Fruit fly (Drosophila melanogaster): ENCODE data around the gene RpS6.

Gene RpS6

dm6 chrX:7908239-7909068 is 7.3 kb upstream of the RpS6 start, which contains the start of the genes dpr14 and spidey:
Gene dpr14 (minus strand): TSS chrX:7908286.
Gene spidey (plus strand): TSS chrX:7908931.
- no peak for TF ChIP-seq Dfd (GFP tag; optimal IDR thresholded peaks at IDR 0.05)
- TF ChIP-seq sage (GFP tag; optimal IDR thresholded peaks at IDR 0.05) = no peak
- no peak for TF ChIP-seq Abd-B (GFP tag; optimal IDR thresholded peaks at IDR 0.05)
- no peak for TF ChIP-seq GATAd (GFP tag; optimal IDR thresholded peaks at IDR 0.05)
- TF ChIP-seq Myc (optimal IDR thresholded peaks at IDR 0.05) = no peak
- peak; percentile 22 for TF ChIP-seq Mio (GFP tag; optimal IDR thresholded peaks at IDR 0.05)
- peak; percentile 86 for TF ChIP-seq fru (GFP tag; optimal IDR thresholded peaks at IDR 0.05)
- no peak for TF ChIP-seq N (GFP tag; optimal IDR thresholded peaks at IDR 0.05)
- no peak for TF ChIP-seq lola (GFP tag; optimal IDR thresholded peaks at IDR 0.05)
- TF ChIP-seq CG9705 (GFP tag; optimal IDR thresholded peaks at IDR 0.05) = peak; percentile 65
- TF ChIP-seq h (GFP tag; optimal IDR thresholded peaks at IDR 0.05) = peak; percentile 85
- TF ChIP-seq foxo (GFP tag; optimal IDR thresholded peaks at IDR 0.05) = peak in 1 of 2 experiments; percentile 79
- TF ChIP-seq dmrt93B (GFP tag; optimal IDR thresholded peaks at IDR 0.05) = peak; percentile 62
- TF ChIP-seq jim (GFP tag; optimal IDR thresholded peaks at IDR 0.05) = no peak
- TF ChIP-seq woc (GFP tag; optimal IDR thresholded peaks at IDR 0.05) = peak; percentile 71
- TF ChIP-seq Hr78 (GFP tag; optimal IDR thresholded peaks at IDR 0.05) = no peak
- no peak for TF ChIP-seq Hr83 (GFP tag; optimal IDR thresholded peaks at IDR 0.05; ENCODE audit: poor library complexity, severe bottlenecking)
- no peak for TF ChIP-seq dsf (GFP tag; optimal IDR thresholded peaks at IDR 0.05; ENCODE audit: borderline replicate concordance)
- peak; percentile 36 for TF ChIP-seq Dif (GFP tag; optimal IDR thresholded peaks at IDR 0.05; ENCODE audit: partially characterized antibody)
- TF ChIP-seq CG32264 (GFP tag; optimal IDR thresholded peaks at IDR 0.05) = peak; percentile 39
- TF ChIP-seq sv (GFP tag; optimal IDR thresholded peaks at IDR 0.05) = peak; percentile 80
- peak; percentile 64 for TF ChIP-seq psq (GFP tag; optimal IDR thresholded peaks at IDR 0.05)
- TF ChIP-seq HLH106 (tag; optimal IDR thresholded peaks at IDR 0.05) = peak; percentile 83
- no peak for TF ChIP-seq usp (GFP tag; optimal IDR thresholded peaks at IDR 0.05)
- TF ChIP-seq Jra (GFP tag; optimal IDR thresholded peaks at IDR 0.05) = peak; percentile 39
- peak; percentile 81 for TF ChIP-seq Sp1 (GFP tag; optimal IDR thresholded peaks at IDR 0.05)
- TF ChIP-seq CrebA (GFP tag; optimal IDR thresholded peaks at IDR 0.05; ENCODE audit: borderline replicate concordance) = no peak
- no peak for TF ChIP-seq Rel (GFP tag; optimal IDR thresholded peaks at IDR 0.05)
- TF ChIP-seq Rel (tag; optimal IDR thresholded peaks at IDR 0.05) = peak; percentile 82
- TF ChIP-seq dl (GFP tag; optimal IDR thresholded peaks at IDR 0.05; ENCODE audit: insufficient read depth in 1 of 2, partially characterized antibody in 2 of 2) = no peak
- no peak for TF ChIP-seq brk (GFP tag; optimal IDR thresholded peaks at IDR 0.05)
- TF ChIP-seq rgr (GFP tag; optimal IDR thresholded peaks at IDR 0.05) = peak; percentile 79
- TF ChIP-seq br (GFP tag; optimal IDR thresholded peaks at IDR 0.05) = peak; percentile 77
- no peak for TF ChIP-seq pan (optimal IDR thresholded peaks at IDR 0.05)
- peak; percentile 71 for TF ChIP-seq OdsH (GFP tag; optimal IDR thresholded peaks at IDR 0.05)
- peak; percentile 65 for TF ChIP-seq Vsx2 (GFP tag; optimal IDR thresholded peaks at IDR 0.05; ENCODE audit: partially characterized antibody)
- TF ChIP-seq tai (GFP tag; optimal IDR thresholded peaks at IDR 0.05) = no peak
- TF ChIP-seq ey (GFP tag; optimal IDR thresholded peaks at IDR 0.05) = peak; percentile 83
- TF ChIP-seq Hnf4 (GFP tag; optimal IDR thresholded peaks at IDR 0.05) = peak; percentile 70

dm6 chrX:7900659-7901058 is 472 bp downstream of the RpS6 start:
- TF ChIP-seq Hnf4 (GFP tag; optimal IDR thresholded peaks at IDR 0.05) (no peak), dmrt93B (GFP tag; optimal IDR thresholded peaks at IDR 0.05) (no peak), Rel (GFP tag; optimal IDR thresholded peaks at IDR 0.05) (no peak), Rel (tag; optimal IDR thresholded peaks at IDR 0.05) (peak; percentile 88), tai (GFP tag; optimal IDR thresholded peaks at IDR 0.05) (no peak), HLH106 (tag; optimal IDR thresholded peaks at IDR 0.05) (no peak)
